Fruit fly (Drosophila melanogaster) whole organism, embryonic: ENCODE measurements around the gene Glyat.

Experiments
- Atf-2 ChIP-seq: fragments of 200-800 bp; sonication (Bioruptor generic); optimal IDR thresholded peaks from 2 replicates; lab custom pipeline; 2016; ENCODE audit warnings: missing biosample characterization, missing genetic modification characterization
- B-H2 ChIP-seq: fragments of 200-800 bp; sonication (Bioruptor generic); optimal IDR thresholded peaks from 2 replicates; lab custom pipeline; 2018; ENCODE audit warnings: missing biosample characterization, mild to moderate bottlenecking, missing genetic modification characterization
- CG12071 ChIP-seq: fragments of 200-800 bp; sonication (Bioruptor generic); optimal IDR thresholded peaks from 3 replicates; lab custom pipeline; 2018; ENCODE audit warnings: missing biosample characterization, mild to moderate bottlenecking, missing genetic modification characterization
- CG12155 ChIP-seq: fragments of 200-800 bp; sonication (Bioruptor generic); optimal IDR thresholded peaks from 3 replicates; lab custom pipeline; 2016; ENCODE audit warnings: missing biosample characterization, missing genetic modification characterization
- CG12942 ChIP-seq: fragments of 200-800 bp; sonication (Bioruptor generic); optimal IDR thresholded peaks from 3 replicates; lab custom pipeline; 2016; ENCODE audit warnings: missing biosample characterization, missing genetic modification characterization
- CG13123 ChIP-seq: fragments of 200-800 bp; sonication (Bioruptor generic); optimal IDR thresholded peaks from 2 replicates; lab custom pipeline; 2016; ENCODE audit warnings: missing biosample characterization, missing genetic modification characterization
- CG13287 ChIP-seq: fragments of 200-800 bp; sonication (Bioruptor generic); IDR thresholded peaks from 2 replicates; pipeline ENCODE4 v1.3.6; 2022; ENCODE audit warnings: missing biosample characterization, missing genetic modification characterization; ENCODE audit not compliant: partially characterized antibody
- CG15479 ChIP-seq: fragments of 200-800 bp; sonication (Bioruptor generic); optimal IDR thresholded peaks from 3 replicates; lab custom pipeline; 2019; ENCODE audit warnings: missing biosample characterization, mild to moderate bottlenecking, missing genetic modification characterization, moderate library complexity
- CG16813 ChIP-seq: fragments of 200-800 bp; sonication (Bioruptor generic); IDR thresholded peaks from 3 replicates; pipeline ENCODE4 v1.3.6; 2022; ENCODE audit warnings: missing biosample characterization, missing genetic modification characterization; ENCODE audit not compliant: partially characterized antibody
- CG18011 ChIP-seq: fragments of 200-800 bp; sonication (Bioruptor generic); optimal IDR thresholded peaks from 2 replicates; lab custom pipeline; 2017; ENCODE audit warnings: missing biosample characterization, missing genetic modification characterization, mild to moderate bottlenecking, moderate library complexity, missing genotype
- CG18262 ChIP-seq: fragments of 200-800 bp; optimal IDR thresholded peaks from 3 replicates; lab custom pipeline; 2019; ENCODE audit warnings: missing biosample characterization, mild to moderate bottlenecking, missing genetic modification characterization, moderate library complexity
- CG30403 ChIP-seq: fragments of 200-800 bp; sonication (Bioruptor generic); optimal IDR thresholded peaks from 3 replicates; lab custom pipeline; 2016; ENCODE audit warnings: missing biosample characterization, missing genetic modification characterization
- CG3726 ChIP-seq: fragments of 200-800 bp; sonication (Bioruptor generic); IDR thresholded peaks from 3 replicates; pipeline ENCODE4, ENCODE4 v1.3.6; 2022; ENCODE audit warnings: missing biosample characterization, missing genetic modification characterization
- CG4404 ChIP-seq: fragments of 200-800 bp; sonication (Bioruptor generic); IDR thresholded peaks from 2 replicates; pipeline ENCODE4 v1.3.6; 2022; ENCODE audit warnings: missing biosample characterization, missing genetic modification characterization
- CG4707 ChIP-seq: fragments of 200-800 bp; sonication (Bioruptor generic); optimal IDR thresholded peaks from 2 replicates; lab custom pipeline; 2018; ENCODE audit warnings: missing biosample characterization, mild to moderate bottlenecking, missing genetic modification characterization, moderate library complexity
- CG6791 ChIP-seq: fragments of 200-800 bp; sonication (Bioruptor generic); IDR thresholded peaks from 3 replicates; pipeline ENCODE4 v1.3.6; 2022; ENCODE audit warnings: missing biosample characterization, missing genetic modification characterization; ENCODE audit not compliant: partially characterized antibody
- CG9215 ChIP-seq: fragments of 200-800 bp; sonication (Bioruptor generic); IDR thresholded peaks from 2 replicates; pipeline ENCODE4 v1.3.6; 2022; ENCODE audit warnings: missing biosample characterization, missing genetic modification characterization
- CTCF ChIP-seq: fragments of 200-800 bp; sonication (Bioruptor generic); optimal IDR thresholded peaks from 2 replicates; lab custom pipeline; 2017; ENCODE audit warnings: missing biosample characterization, mild to moderate bottlenecking, missing genetic modification characterization, moderate library complexity
- Dbx ChIP-seq: fragments of 200-800 bp; sonication (Bioruptor generic); IDR thresholded peaks from 3 replicates; pipeline ENCODE4 v1.3.6; 2022; ENCODE audit warnings: missing biosample characterization, missing genetic modification characterization
- Dip2 ChIP-seq: fragments of 200-800 bp; sonication (Bioruptor generic); IDR thresholded peaks from 2 replicates; pipeline ENCODE4 v1.3.6; 2022; ENCODE audit warnings: missing biosample characterization, missing genetic modification characterization
- Doc3 ChIP-seq: fragments of 200-800 bp; sonication (Bioruptor generic); IDR thresholded peaks from 3 replicates; pipeline ENCODE4 v1.3.6; 2022; ENCODE audit warnings: missing biosample characterization, missing genetic modification characterization; ENCODE audit not compliant: partially characterized antibody
- Dref ChIP-seq: fragments of 200-800 bp; sonication (Bioruptor generic); IDR thresholded peaks from 2 replicates; pipeline ENCODE4 v1.3.6; 2022; ENCODE audit warnings: missing biosample characterization, missing genetic modification characterization
- E2f2 ChIP-seq: fragments of 200-800 bp; sonication (Bioruptor generic); IDR thresholded peaks from 2 replicates; pipeline ENCODE4 v1.3.6; 2022; ENCODE audit warnings: missing biosample characterization, missing genetic modification characterization
- H15 ChIP-seq: fragments of 200-800 bp; sonication (Bioruptor generic); IDR thresholded peaks from 3 replicates; pipeline ENCODE4 v1.3.6; 2022; ENCODE audit warnings: missing biosample characterization, missing genetic modification characterization
- Hr51 ChIP-seq, 2 experiments: fragments of 200-800 bp; sonication (Bioruptor generic); optimal IDR thresholded peaks; 2 replicates in 1 of 2; 3 replicates in 1 of 2; lab custom pipeline; 2016 to 2018; ENCODE audit warnings: missing biosample characterization in 2 of 2, missing genetic modification characterization in 2 of 2, mild to moderate bottlenecking in 1 of 2, moderate library complexity in 1 of 2
- Kr ChIP-seq: fragments of 200-800 bp; sonication (Bioruptor generic); optimal IDR thresholded peaks from 2 replicates; lab custom pipeline; 2017; ENCODE audit warnings: missing biosample characterization, mild to moderate bottlenecking, missing genetic modification characterization
- Mad ChIP-seq: fragments of 200-800 bp; sonication (Bioruptor generic); optimal IDR thresholded peaks from 2 replicates; lab custom pipeline; 2016; ENCODE audit warnings: missing biosample characterization, missing genetic modification characterization
- Nf-YC ChIP-seq: fragments of 200-800 bp; optimal IDR thresholded peaks from 3 replicates; lab custom pipeline; 2019; ENCODE audit warnings: missing biosample characterization, mild to moderate bottlenecking, missing genetic modification characterization, moderate library complexity
- Oaz ChIP-seq: fragments of 200-800 bp; sonication (Bioruptor generic); IDR thresholded peaks from 2 replicates; pipeline ENCODE4 v1.3.6; 2022; ENCODE audit warnings: missing biosample characterization, missing genetic modification characterization
- Ptx1 ChIP-seq: fragments of 200-800 bp; sonication (Bioruptor generic); IDR thresholded peaks from 2 replicates; pipeline ENCODE4 v1.3.6; 2022; ENCODE audit warnings: missing biosample characterization, missing genetic modification characterization
- Sox100B ChIP-seq: fragments of 200-800 bp; sonication (Bioruptor generic); optimal IDR thresholded peaks from 3 replicates; lab custom pipeline; 2018; ENCODE audit warnings: missing biosample characterization, mild to moderate bottlenecking, missing genetic modification characterization
- Xbp1 ChIP-seq: fragments of 200-800 bp; sonication (Bioruptor generic); optimal IDR thresholded peaks from 3 replicates; lab custom pipeline; 2016; ENCODE audit warnings: missing biosample characterization, mild to moderate bottlenecking, missing genetic modification characterization
- bcd ChIP-seq: fragments of 200-800 bp; sonication (Bioruptor generic); optimal IDR thresholded peaks from 2 replicates; lab custom pipeline; 2017; ENCODE audit warnings: missing biosample characterization, mild to moderate bottlenecking, missing genetic modification characterization
- btn ChIP-seq: fragments of 200-800 bp; sonication (Bioruptor generic); optimal IDR thresholded peaks from 2 replicates; lab custom pipeline; 2016; ENCODE audit warnings: missing biosample characterization, missing genetic modification characterization
- cas ChIP-seq: fragments of 200-800 bp; sonication (Bioruptor generic); IDR thresholded peaks from 2 replicates; pipeline ENCODE4 v1.3.6; 2022; ENCODE audit warnings: missing biosample characterization, missing genetic modification characterization
- disco-r ChIP-seq: fragments of 200-800 bp; sonication (Bioruptor generic); optimal IDR thresholded peaks from 2 replicates; lab custom pipeline; 2016; ENCODE audit warnings: missing biosample characterization, missing genetic modification characterization
- exex ChIP-seq: fragments of 200-800 bp; sonication (Bioruptor generic); optimal IDR thresholded peaks from 4 replicates; lab custom pipeline; 2018; ENCODE audit warnings: missing biosample characterization, mild to moderate bottlenecking, missing genetic modification characterization, moderate library complexity
- jing ChIP-seq: fragments of 200-800 bp; sonication (Bioruptor generic); optimal IDR thresholded peaks from 2 replicates; lab custom pipeline; 2018; ENCODE audit warnings: missing biosample characterization, mild to moderate bottlenecking, missing genetic modification characterization
- lab ChIP-seq: fragments of 200-800 bp; sonication (Bioruptor generic); optimal IDR thresholded peaks from 3 replicates; lab custom pipeline; 2017; ENCODE audit warnings: missing biosample characterization, missing genetic modification characterization, mild to moderate bottlenecking, moderate library complexity, missing genetic modification reagents
- lov ChIP-seq, 2 experiments: fragments of 200-800 bp in 1 of 2; fragments of >200 bp in 1 of 2; sonication (Bioruptor generic) in 1 of 2; IDR thresholded peaks in 1 of 2; optimal IDR thresholded peaks in 1 of 2; 2 replicates in 1 of 2; 3 replicates in 1 of 2; pipeline versions ENCODE4 v1.3.6 to Lab custom; 2017 to 2022; ENCODE audit warnings: missing biosample characterization in 1 of 2, missing genetic modification characterization in 1 of 2
- pb ChIP-seq: fragments of 200-800 bp; sonication (Bioruptor generic); optimal IDR thresholded peaks from 3 replicates; lab custom pipeline; 2016; ENCODE audit warnings: missing biosample characterization, missing genetic modification characterization
- pfk ChIP-seq: fragments of 200-800 bp; sonication (Bioruptor generic); optimal IDR thresholded peaks from 2 replicates; lab custom pipeline; 2018; ENCODE audit warnings: missing biosample characterization, mild to moderate bottlenecking, missing genetic modification characterization, moderate library complexity
- phol ChIP-seq: fragments of 200-800 bp; sonication (Bioruptor generic); optimal IDR thresholded peaks from 3 replicates; lab custom pipeline; 2018; ENCODE audit warnings: missing biosample characterization, mild to moderate bottlenecking, missing genetic modification characterization, moderate library complexity
- schlank ChIP-seq: fragments of 200-800 bp; sonication (Bioruptor generic); optimal IDR thresholded peaks from 2 replicates; lab custom pipeline; 2018; ENCODE audit warnings: missing biosample characterization, mild to moderate bottlenecking, missing genetic modification characterization
- sens ChIP-seq: fragments of 200-800 bp; sonication (Bioruptor generic); peaks from one replicate; lab custom pipeline; 2016; ENCODE audit warnings: missing biosample characterization, missing genetic modification characterization
- wor ChIP-seq: fragments of 200-800 bp; sonication (Bioruptor generic); IDR thresholded peaks from 2 replicates; pipeline ENCODE4 v1.3.6; 2022; ENCODE audit warnings: missing biosample characterization, missing genetic modification characterization
- z ChIP-seq: fragments of 200-800 bp; sonication (Bioruptor generic); IDR thresholded peaks from 3 replicates; pipeline ENCODE4 v1.3.6; 2022; ENCODE audit warnings: missing biosample characterization, missing genetic modification characterization
- zen ChIP-seq: fragments of 200-800 bp; sonication (Bioruptor generic); optimal IDR thresholded peaks from 3 replicates; lab custom pipeline; 2018; ENCODE audit warnings: missing biosample characterization, mild to moderate bottlenecking, missing genetic modification characterization, moderate library complexity
- zfh1 ChIP-seq: fragments of 200-800 bp; sonication (Bioruptor generic); IDR thresholded peaks from 3 replicates; pipeline ENCODE4 v1.3.6; 2022; ENCODE audit warnings: missing biosample characterization, missing genetic modification characterization

Gene Glyat

dm6 chr2L:8009283-8010211 lies 905 bp downstream of the Glyat start, which contains the start of gene CG12560 (continued):
- TF ChIP-seq Mad (GFP tag; lab: Kevin White, UChicago) (no peak), Dref (GFP tag; lab: Robert Waterston, UW) (no peak), CG12071 (GFP tag; lab: Kevin White, UChicago) (no peak), exex (tag; lab: Kevin White, UChicago) (peak; percentile 42), E2f2 (peak; percentile 18; the same call in 1 of the 2 replicates), CG13287 (no peak), zen (tag; lab: Kevin White, UChicago) (no peak), zfh1 (GFP tag; lab: Robert Waterston, UW) (0 out of 3 replicates have a peak, but pooled peaks have one; percentile 14), Hr51 (GFP tag; optimal IDR thresholded peaks at IDR 0.05; lab: Kevin White, UChicago) (peak in 1 of 2 experiments; percentile 22), Dip2 (GFP tag; lab: Robert Waterston, UW) (no peak), lab (GFP tag; lab: Kevin White, UChicago) (no peak), CG18262 (tag; lab: Kevin White, UChicago) (no peak), Nf-YC (tag; lab: Kevin White, UChicago) (no peak), jing (GFP tag; lab: Kevin White, UChicago) (no peak), CG13123 (GFP tag; lab: Kevin White, UChicago) (peak; percentile 2), wor (GFP tag; lab: Robert Waterston, UW) (no peak), CTCF (GFP tag; lab: Kevin White, UChicago) (no peak), CG12942 (no peak), btn (no peak), CG9215 (GFP tag; lab: Robert Waterston, UW) (no peak; the same call in 1 of the 2 replicates), pb (no peak), CG4707 (GFP tag; lab: Kevin White, UChicago) (no peak), cas (no peak), Sox100B (GFP tag; lab: Kevin White, UChicago) (peak; percentile 19), pfk (GFP tag; lab: Kevin White, UChicago) (no peak), Atf-2 (no peak), B-H2 (peak; percentile 6), CG15479 (GFP tag; lab: Kevin White, UChicago) (no peak), CG18011 (GFP tag; lab: Kevin White, UChicago) (no peak), bcd (GFP tag; lab: Kevin White, UChicago) (no peak), Doc3 (GFP tag; lab: Robert Waterston, UW) (no peak), schlank (no peak), phol (no peak), H15 (no peak), Ptx1 (GFP tag; lab: Robert Waterston, UW) (peak; percentile 29), Oaz (no peak), CG12155 (GFP tag; lab: Kevin White, UChicago) (no peak), CG30403 (GFP tag; lab: Kevin White, UChicago) (no peak), z (GFP tag; lab: Robert Waterston, UW) (no peak), CG6791 (GFP tag; lab: Robert Waterston, UW) (no peak), CG4404 (no peak), Kr (GFP tag; lab: Kevin White, UChicago) (no peak), disco-r (GFP tag; lab: Kevin White, UChicago) (no peak), CG16813 (GFP tag; lab: Robert Waterston, UW) (no peak), sens (GFP tag; lab: Kevin White, UChicago) (peak; percentile 28), Dbx (GFP tag; lab: Robert Waterston, UW) (no peak), CG3726 (no peak), Xbp1 (no peak), lov (optimal IDR thresholded peaks at IDR 0.05; lab: Kevin White, UChicago) (no peak), lov (GFP tag; IDR thresholded peaks at IDR 0.05; lab: Robert Waterston, UW) (no peak)
